Worm (Caenorhabditis elegans) whole organism, L3 larva: ENCODE measurements around the gene delm-1.

Experiments
- jun-1 ChIP-seq: fragments of 150-350 bp; optimal IDR thresholded peaks from 2 replicates; lab custom pipeline; 2014; ENCODE audit warnings: missing biosample characterization, missing genetic modification reagents, missing genetic modification characterization
- unc-62 ChIP-seq: fragments of 150-350 bp; sonication (generic microtip); optimal IDR thresholded peaks from 4 replicates; lab custom pipeline; 2014; ENCODE audit warnings: missing biosample characterization, missing genetic modification reagents, missing genetic modification characterization

- TF ChIP-seq jun-1 (tag; lab: Kevin White, UChicago) (no peak), unc-62 (no peak)
These were observed 9.1 kb upstream of the delm-1 start, which contains the start of gene flp-1 for ce11 chrIV:9144405-9144804.
